Fruit fly (Drosophila melanogaster): ENCODE measurements around the gene Rbcn-3A.

Rbcn-3A gene

DNA sequence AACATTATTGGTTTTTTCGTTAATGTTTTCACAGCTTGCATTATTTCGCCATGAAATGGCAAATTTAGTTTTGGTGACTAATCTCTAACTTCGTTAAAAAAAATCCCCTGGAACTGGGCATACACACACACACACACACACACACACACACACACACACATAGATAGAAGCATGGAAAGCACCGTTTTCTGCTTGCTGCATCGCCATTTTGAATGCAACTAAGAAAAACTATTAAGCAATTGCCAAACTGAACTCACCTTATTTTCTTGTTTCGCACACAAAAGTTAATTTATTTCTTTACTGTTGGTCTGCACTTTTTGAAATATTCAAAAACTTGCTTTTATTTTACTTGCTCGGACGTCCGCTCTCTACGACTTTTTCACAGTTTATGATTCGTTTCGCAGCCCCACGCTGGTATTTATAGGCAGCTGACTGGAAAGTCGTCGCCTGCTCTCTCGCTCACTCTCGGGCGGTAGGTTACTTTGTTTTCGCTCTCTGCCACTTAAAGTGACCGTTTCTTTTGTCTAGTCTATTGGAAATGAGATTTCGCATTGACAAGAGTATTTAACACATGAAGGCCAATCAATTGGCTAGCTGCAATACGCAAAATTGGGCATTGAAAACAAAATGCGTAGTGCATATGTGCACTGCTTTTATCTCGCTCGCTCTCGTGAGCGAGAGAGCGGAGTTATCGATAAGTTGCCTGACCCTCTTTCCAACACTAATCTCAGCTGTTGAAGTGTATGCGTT, 23.8 kb upstream of the Rbcn-3A start:
- TF ChIP-seq usp (GFP tag; optimal IDR thresholded peaks at IDR 0.05): no peak
- TF ChIP-seq EcR (GFP tag; optimal IDR thresholded peaks at IDR 0.05): no peak
- TF ChIP-seq psq (optimal IDR thresholded peaks at IDR 0.05): no peak
- TF ChIP-seq CG8478 (optimal IDR thresholded peaks at IDR 0.05): peak; percentile 69
- no peak for TF ChIP-seq Dll (optimal IDR thresholded peaks at IDR 0.05)
- no peak for TF ChIP-seq pan (optimal IDR thresholded peaks at IDR 0.05)

DNA sequence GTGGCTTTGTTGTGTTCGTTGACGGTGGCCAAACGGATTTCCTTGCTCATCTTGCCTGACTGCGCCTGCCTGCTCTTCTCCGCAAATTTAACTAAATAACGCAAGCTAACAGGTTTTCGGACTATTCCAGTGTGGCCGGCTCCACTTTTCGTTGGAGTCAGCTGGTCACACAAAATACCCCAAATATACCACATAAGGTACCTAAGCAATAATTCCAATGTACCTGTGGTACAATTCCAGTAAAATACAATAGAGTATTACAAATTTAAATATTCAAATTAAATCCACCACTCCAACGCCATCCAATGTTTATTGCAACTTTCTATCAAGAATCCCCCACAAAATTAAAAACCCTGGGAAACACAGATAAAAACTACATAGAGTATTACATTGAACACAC, 21.3 kb upstream of the Rbcn-3A start, which contains the start of gene CG3566:
Gene CG3566 (minus strand): TSS at position 135 of the 400 bp plus-strand sequence.
- TF ChIP-seq EcR (GFP tag; optimal IDR thresholded peaks at IDR 0.05): no peak
- TF ChIP-seq usp (GFP tag; optimal IDR thresholded peaks at IDR 0.05): no peak
- TF ChIP-seq CG8478 (optimal IDR thresholded peaks at IDR 0.05): no peak
- TF ChIP-seq Dll (optimal IDR thresholded peaks at IDR 0.05): no peak
- no peak for TF ChIP-seq pan (optimal IDR thresholded peaks at IDR 0.05)
- TF ChIP-seq psq (optimal IDR thresholded peaks at IDR 0.05): no peak

DNA sequence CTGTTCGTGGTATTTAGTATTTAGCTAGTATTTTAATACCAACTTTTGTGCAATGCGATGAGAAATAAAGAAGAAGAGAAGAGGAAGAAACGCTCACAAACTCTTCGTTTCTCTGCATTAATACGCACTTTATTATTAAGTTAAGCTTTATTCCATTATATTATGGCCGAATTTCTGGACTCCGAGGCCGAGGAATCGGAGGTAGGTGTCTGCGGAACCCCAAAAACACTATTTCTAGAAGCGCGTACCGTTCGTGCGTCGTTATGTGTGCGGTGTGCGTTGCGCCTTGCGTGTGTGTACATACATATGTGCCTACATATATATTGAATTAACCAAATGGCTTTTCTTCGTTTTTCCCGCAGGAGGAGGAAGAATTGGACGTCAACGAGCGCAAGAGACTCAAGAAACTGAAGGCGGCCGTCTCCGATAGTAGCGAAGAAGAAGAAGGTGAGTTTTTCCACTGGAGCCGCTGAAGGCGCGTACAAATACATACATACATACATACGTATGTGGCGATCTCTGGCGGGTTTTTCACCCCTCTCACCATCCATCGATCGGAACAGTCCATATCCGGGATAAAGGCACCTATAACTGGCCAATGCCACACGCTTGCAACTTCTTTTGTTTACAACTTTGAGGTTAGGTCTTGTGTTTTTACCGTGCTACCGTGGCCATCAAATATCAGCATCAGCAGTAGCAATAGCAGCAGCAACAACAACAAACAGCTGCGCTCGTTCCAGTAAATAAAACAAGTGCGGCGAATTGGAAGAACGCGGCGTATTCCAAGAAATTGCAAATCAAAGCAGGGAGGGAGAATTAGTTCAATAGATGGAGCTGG, 12.7 kb upstream of the Rbcn-3A start, which contains the start of gene Spt6:
Gene Spt6 (plus strand): TSS at position 53 of the 838 bp plus-strand sequence.
- TF ChIP-seq usp (GFP tag; optimal IDR thresholded peaks at IDR 0.05): no peak

DNA sequence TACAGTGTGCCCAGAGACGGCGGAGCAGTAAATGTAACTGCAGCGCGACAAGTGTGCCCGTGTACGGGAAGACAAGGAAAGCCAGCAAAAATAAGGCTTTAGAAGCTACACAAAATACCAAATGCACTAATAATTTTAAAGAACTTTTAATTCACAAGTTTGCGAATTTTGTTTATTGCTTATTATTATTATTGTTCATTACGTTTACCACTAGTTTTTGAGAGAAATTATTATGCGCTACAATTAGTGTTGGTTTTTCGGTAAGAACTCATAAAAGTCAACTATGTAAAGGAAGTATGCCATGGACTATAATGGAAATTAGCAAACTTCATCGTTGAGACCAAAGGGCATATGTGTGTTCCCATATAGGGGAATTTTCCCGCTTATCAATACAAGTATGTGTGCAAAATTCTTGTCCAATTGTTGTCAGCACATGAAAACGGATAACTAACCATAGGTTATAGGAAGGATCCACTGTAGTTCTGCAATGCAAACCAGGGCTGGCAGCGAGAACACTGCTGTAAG, 12.0 kb upstream of the Rbcn-3A start, which contains the start of gene schlank:
Gene schlank (minus strand): TSS at position 42 of the 525 bp plus-strand sequence.
- TF ChIP-seq Dll (optimal IDR thresholded peaks at IDR 0.05) (no peak), EcR (GFP tag; optimal IDR thresholded peaks at IDR 0.05) (no peak), usp (GFP tag; optimal IDR thresholded peaks at IDR 0.05) (no peak), pan (optimal IDR thresholded peaks at IDR 0.05) (no peak), psq (optimal IDR thresholded peaks at IDR 0.05) (no peak), CG8478 (optimal IDR thresholded peaks at IDR 0.05) (no peak)

DNA sequence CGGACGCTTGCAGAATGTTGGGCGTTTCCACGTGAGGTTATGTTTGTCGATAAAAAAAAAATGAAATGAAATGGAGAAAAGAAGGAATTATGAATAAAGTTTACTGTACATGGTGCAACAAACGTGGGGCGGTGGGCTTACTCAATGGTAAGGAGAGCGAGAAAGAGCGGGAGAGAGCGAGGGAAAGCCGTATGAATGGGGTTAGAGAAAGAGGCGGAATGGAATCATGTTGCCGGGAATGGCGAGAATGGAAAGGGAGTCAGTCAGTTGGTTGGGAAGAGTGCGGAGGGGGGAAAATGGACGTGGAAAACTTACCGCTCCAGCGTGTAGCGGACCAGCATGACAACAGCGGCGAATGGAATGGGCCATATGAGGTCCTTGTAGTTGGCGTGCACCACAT, 10.8 kb upstream of the Rbcn-3A start:
- TF ChIP-seq EcR (GFP tag; optimal IDR thresholded peaks at IDR 0.05) (no peak), psq (optimal IDR thresholded peaks at IDR 0.05) (no peak), Dll (optimal IDR thresholded peaks at IDR 0.05) (no peak), usp (GFP tag; optimal IDR thresholded peaks at IDR 0.05) (no peak), CG8478 (optimal IDR thresholded peaks at IDR 0.05) (no peak), pan (optimal IDR thresholded peaks at IDR 0.05) (no peak)

DNA sequence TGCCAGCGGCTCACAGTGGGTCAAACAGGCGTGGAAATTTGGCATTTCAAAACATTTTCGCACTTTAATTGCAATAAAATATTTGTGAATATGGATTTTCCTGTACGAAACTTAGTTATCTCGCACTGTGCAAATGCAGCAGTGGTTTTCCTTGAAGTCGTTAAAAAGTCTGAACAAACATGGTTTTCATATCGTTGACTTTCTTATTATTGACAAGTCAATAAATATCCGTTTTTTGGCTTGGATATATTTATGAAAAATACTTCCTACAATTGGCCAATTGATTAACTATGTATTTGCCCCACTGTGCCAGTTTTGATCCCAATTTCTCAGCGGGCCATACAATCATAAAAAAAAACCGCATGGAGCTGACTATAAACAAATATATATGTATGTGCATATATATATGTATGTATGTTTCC, 10.2 kb upstream of the Rbcn-3A start:
- TF ChIP-seq usp (GFP tag; optimal IDR thresholded peaks at IDR 0.05) (no peak), EcR (GFP tag; optimal IDR thresholded peaks at IDR 0.05) (no peak), psq (optimal IDR thresholded peaks at IDR 0.05) (no peak), CG8478 (optimal IDR thresholded peaks at IDR 0.05) (no peak), Dll (optimal IDR thresholded peaks at IDR 0.05) (no peak), pan (optimal IDR thresholded peaks at IDR 0.05) (no peak)

DNA sequence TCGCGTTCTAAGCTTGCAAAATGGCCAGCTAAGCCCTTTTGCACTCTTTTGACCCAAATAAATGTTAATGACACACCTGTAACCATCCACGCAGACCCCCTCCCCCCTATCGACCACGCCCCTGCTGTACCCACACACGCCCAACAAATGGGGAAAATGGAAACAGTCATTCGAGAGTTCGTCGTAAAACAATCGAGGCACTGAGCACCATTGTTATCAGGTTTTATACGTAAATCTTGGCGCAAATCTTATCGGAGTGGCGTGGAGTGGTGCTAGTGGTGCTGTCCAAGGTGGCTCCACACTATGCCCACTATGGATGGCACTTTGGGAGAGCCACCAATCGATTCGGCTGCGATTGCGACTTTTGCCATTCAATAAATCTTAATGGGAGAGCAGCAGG, 9.2 kb upstream of the Rbcn-3A start:
- TF ChIP-seq pan (optimal IDR thresholded peaks at IDR 0.05) (no peak), EcR (GFP tag; optimal IDR thresholded peaks at IDR 0.05) (no peak), psq (optimal IDR thresholded peaks at IDR 0.05) (no peak), usp (GFP tag; optimal IDR thresholded peaks at IDR 0.05) (no peak), CG8478 (optimal IDR thresholded peaks at IDR 0.05) (no peak), Dll (optimal IDR thresholded peaks at IDR 0.05) (no peak)

DNA sequence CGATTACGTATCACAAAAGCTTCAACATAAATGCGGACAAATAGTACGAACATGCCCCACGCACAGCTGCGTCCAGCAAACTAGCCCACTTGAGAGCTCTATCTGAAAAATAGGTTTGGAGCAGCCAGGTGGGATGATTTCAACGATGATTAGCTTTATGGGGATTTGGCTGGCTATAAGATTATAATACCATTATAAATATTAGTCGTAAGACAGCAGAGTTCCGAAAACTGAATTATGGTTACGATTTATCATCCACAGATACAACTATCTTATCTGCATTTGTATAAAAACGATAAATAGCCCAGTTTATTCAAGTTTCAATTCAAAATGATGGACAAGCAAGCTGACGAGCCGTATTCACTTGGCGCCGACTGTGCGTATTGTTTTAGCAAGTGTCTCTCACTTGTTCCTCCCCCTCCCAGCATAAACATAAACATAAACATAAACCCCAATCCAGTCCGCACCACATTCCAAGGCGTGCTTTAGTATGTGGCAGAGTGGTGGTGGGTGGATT, 8.4 kb upstream of the Rbcn-3A start:
- TF ChIP-seq Dll (optimal IDR thresholded peaks at IDR 0.05): no peak
- no peak for TF ChIP-seq usp (GFP tag; optimal IDR thresholded peaks at IDR 0.05)
- no peak for TF ChIP-seq EcR (GFP tag; optimal IDR thresholded peaks at IDR 0.05)
- no peak for TF ChIP-seq pan (optimal IDR thresholded peaks at IDR 0.05)

DNA sequence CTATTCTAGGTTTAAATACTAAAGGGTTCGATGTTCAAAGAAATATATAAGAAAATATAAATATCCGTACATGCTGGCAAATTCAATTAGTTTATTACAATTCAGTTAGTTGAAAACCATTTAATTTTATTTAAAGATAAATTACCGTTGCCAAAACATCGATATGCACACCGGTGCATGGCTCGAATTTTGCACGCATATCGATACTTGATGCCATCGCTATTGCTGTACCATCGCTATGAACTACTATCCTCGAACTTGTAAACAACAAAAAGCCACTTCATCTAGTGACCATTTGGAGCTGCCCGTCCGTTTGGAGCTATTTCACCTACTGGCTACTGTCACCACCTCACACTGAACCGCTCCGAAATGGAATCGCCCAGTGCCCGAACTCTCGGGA, 5.6 kb upstream of the Rbcn-3A start, which contains the start of gene Josd:
Gene Josd (plus strand): TSS at position 270 of the 400 bp plus-strand sequence.
- TF ChIP-seq pan (optimal IDR thresholded peaks at IDR 0.05) (no peak), psq (optimal IDR thresholded peaks at IDR 0.05) (no peak), Dll (optimal IDR thresholded peaks at IDR 0.05) (no peak), usp (GFP tag; optimal IDR thresholded peaks at IDR 0.05) (no peak), CG8478 (optimal IDR thresholded peaks at IDR 0.05) (no peak), EcR (GFP tag; optimal IDR thresholded peaks at IDR 0.05) (no peak)

DNA sequence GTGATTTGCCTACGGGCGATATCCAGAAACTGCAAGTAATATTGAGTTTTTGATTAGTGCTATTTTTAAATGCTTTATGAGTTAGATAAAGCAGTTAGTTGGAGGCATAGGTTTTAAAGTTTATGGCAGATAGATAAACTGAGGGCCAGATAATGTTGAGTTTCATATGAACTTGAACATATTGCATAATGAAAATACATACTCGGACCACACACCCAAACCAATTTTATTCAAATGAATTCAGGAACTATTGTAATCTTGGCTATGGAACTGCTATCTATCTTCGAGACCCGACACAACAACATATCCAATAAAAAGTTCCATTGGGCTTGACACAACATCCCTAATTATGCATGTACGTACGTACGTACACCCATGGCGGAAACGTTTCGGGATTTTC, 4.4 kb upstream of the Rbcn-3A start:
- TF ChIP-seq psq (optimal IDR thresholded peaks at IDR 0.05) (no peak), EcR (GFP tag; optimal IDR thresholded peaks at IDR 0.05) (no peak), pan (optimal IDR thresholded peaks at IDR 0.05) (no peak), Dll (optimal IDR thresholded peaks at IDR 0.05) (no peak), CG8478 (optimal IDR thresholded peaks at IDR 0.05) (no peak), usp (GFP tag; optimal IDR thresholded peaks at IDR 0.05) (no peak)

DNA sequence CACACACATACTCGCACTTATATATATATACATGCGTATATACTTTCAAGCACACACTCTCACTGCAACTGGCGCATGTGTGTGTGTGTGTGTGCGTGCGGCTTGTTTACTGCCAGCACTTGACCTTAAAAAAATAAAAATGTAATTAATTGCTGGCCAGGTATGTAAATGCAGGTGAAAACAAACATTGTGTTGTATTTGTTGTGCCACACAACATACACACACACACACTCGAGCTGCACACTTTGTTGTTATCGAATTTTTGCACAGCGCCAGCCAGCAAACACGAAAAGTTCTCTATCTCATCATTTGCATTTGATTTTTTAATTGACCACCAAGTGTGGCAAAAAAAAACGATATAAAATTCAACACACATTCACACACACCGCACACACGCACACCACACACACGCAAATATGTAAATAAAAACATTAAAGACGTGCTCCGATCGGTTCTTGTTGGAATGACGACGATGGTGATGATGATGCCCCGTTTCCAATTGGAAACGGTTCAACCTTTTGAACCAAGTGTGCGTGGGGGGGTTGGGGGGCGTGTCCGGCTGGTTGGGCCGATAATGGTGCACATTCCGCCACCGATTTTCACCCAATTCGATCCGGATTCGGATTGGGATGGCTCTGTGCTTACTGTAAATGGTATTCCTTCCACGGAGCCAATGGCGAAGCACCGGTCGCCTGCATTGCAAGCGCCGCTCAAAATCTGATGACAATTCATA, 504 bp downstream of the Rbcn-3A start:
- TF ChIP-seq psq (optimal IDR thresholded peaks at IDR 0.05) (no peak), CG8478 (optimal IDR thresholded peaks at IDR 0.05) (no peak), EcR (GFP tag; optimal IDR thresholded peaks at IDR 0.05) (no peak)
